Worm (Caenorhabditis elegans): ENCODE results near the gene F02A9.1.

- no peak for TF ChIP-seq tlp-1 (tag; optimal IDR thresholded peaks at IDR 0.05)
- no peak for TF ChIP-seq ceh-63 (GFP tag; optimal IDR thresholded peaks at IDR 0.05)
- no peak for TF ChIP-seq ama-1 (optimal IDR thresholded peaks at IDR 0.05)
Observed at ce11 chrIII:9109172-9109571, 31.6 kb upstream of the F02A9.1 start, which contains the start of gene cya-1.
